Worm (Caenorhabditis elegans): Measurements from ENCODE around the gene R05A10.3.

R05A10.3 gene

ce11 chrIV:14162772-14163171 lies 13.5 kb downstream of the R05A10.3 start, which contains the start of gene R05A10.7:
Gene R05A10.7 (minus strand): TSS chrIV:14162872.
- TF ChIP-seq hmg-11 (tag; optimal IDR thresholded peaks at IDR 0.05): no peak

ce11 chrIV:14158086-14158485 lies 18.2 kb downstream of the R05A10.3 start, which contains the start of gene R05A10.8:
Gene R05A10.8 (minus strand): TSS chrIV:14158186.
- no peak for TF ChIP-seq eor-1 (tag; optimal IDR thresholded peaks at IDR 0.05)
- no peak for TF ChIP-seq ZK546.5 (tag; optimal IDR thresholded peaks at IDR 0.05)
- no peak for TF ChIP-seq ceh-16 (tag; optimal IDR thresholded peaks at IDR 0.05)
- no peak for TF ChIP-seq mdl-1 (tag; optimal IDR thresholded peaks at IDR 0.05)
- no peak for TF ChIP-seq tbx-2 (tag; optimal IDR thresholded peaks at IDR 0.05)
- TF ChIP-seq fos-1 (tag; optimal IDR thresholded peaks at IDR 0.05): no peak
- TF ChIP-seq elt-3 (tag; optimal IDR thresholded peaks at IDR 0.05): no peak
- no peak for TF ChIP-seq ama-1 (optimal IDR thresholded peaks at IDR 0.05)
- TF ChIP-seq nhr-67 (tag; optimal IDR thresholded peaks at IDR 0.05): no peak
- TF ChIP-seq nhr-28 (tag; optimal IDR thresholded peaks at IDR 0.05): no peak
- no peak for TF ChIP-seq egl-5 (tag; optimal IDR thresholded peaks at IDR 0.05)
- TF ChIP-seq nhr-77 (tag; optimal IDR thresholded peaks at IDR 0.05): no peak
- no peak for TF ChIP-seq nhr-12 (tag; optimal IDR thresholded peaks at IDR 0.05)
- TF ChIP-seq elt-1 (tag; optimal IDR thresholded peaks at IDR 0.05): no peak

ce11 chrIV:14153261-14153660 lies 23.0 kb downstream of the R05A10.3 start, which contains the start of gene oac-38:
Gene oac-38 (minus strand): TSS chrIV:14153361.
- no peak for TF ChIP-seq nhr-25 (tag; optimal IDR thresholded peaks at IDR 0.05)
- no peak for TF ChIP-seq daf-12 (tag; optimal IDR thresholded peaks at IDR 0.05)
- no peak for TF ChIP-seq nhr-43 (tag; optimal IDR thresholded peaks at IDR 0.05; ENCODE audit: poor library complexity, severe bottlenecking)
- TF ChIP-seq pha-4 (tag; optimal IDR thresholded peaks at IDR 0.05): no peak
- TF ChIP-seq hmg-11 (tag; optimal IDR thresholded peaks at IDR 0.05): no peak
- no peak for TF ChIP-seq ama-1 (optimal IDR thresholded peaks at IDR 0.05)
- no peak for TF ChIP-seq nhr-11 (tag; optimal IDR thresholded peaks at IDR 0.05)
- no peak for TF ChIP-seq R02D3.7 (tag; optimal IDR thresholded peaks at IDR 0.05)
- no peak for TF ChIP-seq egl-5 (tag; optimal IDR thresholded peaks at IDR 0.05)
- TF ChIP-seq nhr-28 (tag; optimal IDR thresholded peaks at IDR 0.05): no peak
- TF ChIP-seq ceh-9 (tag; optimal IDR thresholded peaks at IDR 0.05): no peak
- no peak for TF ChIP-seq elt-3 (tag; optimal IDR thresholded peaks at IDR 0.05)

- TF ChIP-seq elt-1 (tag; optimal IDR thresholded peaks at IDR 0.05) (no peak), nhr-12 (tag; optimal IDR thresholded peaks at IDR 0.05) (no peak), lsy-12 (tag; optimal IDR thresholded peaks at IDR 0.05) (no peak), skn-1 (tag; optimal IDR thresholded peaks at IDR 0.05) (no peak)
Measured at ce11 chrIV:14145594-14145993, 30.7 kb downstream of the R05A10.3 start, which contains the start of gene oac-37. Gene oac-37 (plus strand): TSS chrIV:14145894.

ce11 chrIV:14143042-14143441 lies 33.2 kb downstream of the R05A10.3 start:
- no peak for TF ChIP-seq nhr-23 (tag; optimal IDR thresholded peaks at IDR 0.05)
- no peak for TF ChIP-seq ceh-16 (tag; optimal IDR thresholded peaks at IDR 0.05)
- no peak for TF ChIP-seq eor-1 (tag; optimal IDR thresholded peaks at IDR 0.05)
- no peak for TF ChIP-seq nhr-77 (tag; optimal IDR thresholded peaks at IDR 0.05)
- no peak for TF ChIP-seq sea-2 (GFP tag; optimal IDR thresholded peaks at IDR 0.05)
- no peak for TF ChIP-seq egl-27 (tag; optimal IDR thresholded peaks at IDR 0.05)
- TF ChIP-seq lin-15B (tag; optimal IDR thresholded peaks at IDR 0.05): no peak
- no peak for TF ChIP-seq unc-62 (GFP tag; optimal IDR thresholded peaks at IDR 0.05)
- TF ChIP-seq ceh-9 (tag; optimal IDR thresholded peaks at IDR 0.05): no peak
- TF ChIP-seq mml-1 (tag; optimal IDR thresholded peaks at IDR 0.05): no peak
- TF ChIP-seq pqm-1 (tag; optimal IDR thresholded peaks at IDR 0.05): no peak
- no peak for TF ChIP-seq fos-1 (tag; optimal IDR thresholded peaks at IDR 0.05)
- TF ChIP-seq ama-1 (optimal IDR thresholded peaks at IDR 0.05): no peak
- TF ChIP-seq nhr-237 (tag; optimal IDR thresholded peaks at IDR 0.05): no peak
- TF ChIP-seq unc-39 (tag; optimal IDR thresholded peaks at IDR 0.05): no peak
- no peak for TF ChIP-seq lsy-12 (tag; optimal IDR thresholded peaks at IDR 0.05)
- TF ChIP-seq nhr-12 (tag; optimal IDR thresholded peaks at IDR 0.05): no peak
- no peak for TF ChIP-seq mdl-1 (tag; optimal IDR thresholded peaks at IDR 0.05)

- TF ChIP-seq sea-2 (GFP tag; optimal IDR thresholded peaks at IDR 0.05) (no peak), ztf-4 (tag; optimal IDR thresholded peaks at IDR 0.05) (no peak), egl-5 (tag; optimal IDR thresholded peaks at IDR 0.05) (no peak), daf-12 (tag; optimal IDR thresholded peaks at IDR 0.05) (no peak), nhr-28 (tag; optimal IDR thresholded peaks at IDR 0.05) (no peak), ama-1 (optimal IDR thresholded peaks at IDR 0.05) (no peak)
Measured at ce11 chrIV:14137063-14137462, 39.2 kb downstream of the R05A10.3 start, which contains the start of gene srz-31. Gene srz-31 (plus strand): TSS chrIV:14137363.

Measured in whole organism, L3 larva.